Worm (Caenorhabditis elegans) whole organism, L3 larva: ENCODE measurements around the gene abl-1.
A peak's percentile ranks its signal among the peaks of the same experiment; 100 is the strongest.

Experiments
- ZK546.5 ChIP-seq: sonication (generic microtip); optimal IDR thresholded peaks from 2 replicates; lab custom pipeline; 2017; ENCODE audit warnings: missing biosample characterization, missing genetic modification characterization
- aly-2 ChIP-seq: fragments of 150-350 bp; optimal IDR thresholded peaks from 2 replicates; lab custom pipeline; 2014; ENCODE audit warnings: missing biosample characterization, missing genetic modification characterization
- ama-1 ChIP-seq: fragments of 150-350 bp; optimal IDR thresholded peaks from 2 replicates; lab custom pipeline; 2018
- ceh-16 ChIP-seq: sonication (generic microtip); optimal IDR thresholded peaks from 2 replicates; lab custom pipeline; 2017; ENCODE audit warnings: missing biosample characterization, missing genetic modification characterization
- ceh-28 ChIP-seq: fragments of 150-350 bp; optimal IDR thresholded peaks from 2 replicates; lab custom pipeline; 2014; ENCODE audit warnings: missing biosample characterization, missing genetic modification reagents, missing genetic modification characterization
- ceh-82 ChIP-seq: fragments of 150-350 bp; optimal IDR thresholded peaks from 2 replicates; lab custom pipeline; 2014; ENCODE audit warnings: missing biosample characterization, missing genetic modification characterization
- daf-12 ChIP-seq: fragments of 150-350 bp; optimal IDR thresholded peaks from 2 replicates; lab custom pipeline; 2014; ENCODE audit warnings: missing biosample characterization, missing genetic modification reagents, missing genetic modification characterization
- egl-27 ChIP-seq: sonication (generic microtip); optimal IDR thresholded peaks from 4 replicates; lab custom pipeline; 2017; ENCODE audit warnings: missing biosample characterization, missing genetic modification reagents, missing genetic modification characterization
- egl-5 ChIP-seq: fragments of 150-350 bp; optimal IDR thresholded peaks from 2 replicates; lab custom pipeline; 2017; ENCODE audit warnings: missing biosample characterization, missing genetic modification reagents, missing genetic modification characterization, inconsistent platforms
- elt-1 ChIP-seq: fragments of 150-350 bp; optimal IDR thresholded peaks from 2 replicates; lab custom pipeline; 2014; ENCODE audit warnings: missing biosample characterization, missing genetic modification characterization
- elt-2 ChIP-seq: sonication (generic microtip); optimal IDR thresholded peaks from 2 replicates; lab custom pipeline; 2016; ENCODE audit warnings: missing genetic modification reagents, mild to moderate bottlenecking, missing genetic modification characterization, missing compliant biosample characterization
- eor-1 ChIP-seq, 2 experiments: fragments of 150-350 bp; optimal IDR thresholded peaks; 2 replicates each; lab custom pipeline; 2014 to 2018; ENCODE audit warnings: missing biosample characterization in 2 of 2, missing genetic modification characterization in 2 of 2
- fkh-10 ChIP-seq: sonication (generic microtip); optimal IDR thresholded peaks from 2 replicates; lab custom pipeline; 2017; ENCODE audit warnings: missing biosample characterization, missing genetic modification reagents, missing genetic modification characterization
- fkh-2 ChIP-seq: fragments of 150-350 bp; optimal IDR thresholded peaks from 2 replicates; lab custom pipeline; 2014; ENCODE audit warnings: missing biosample characterization, missing genetic modification reagents, missing genetic modification characterization
- hmg-11 ChIP-seq: sonication (generic microtip); optimal IDR thresholded peaks from 2 replicates; lab custom pipeline; 2016; ENCODE audit warnings: missing genetic modification characterization, missing compliant biosample characterization
- jun-1 ChIP-seq: fragments of 150-350 bp; optimal IDR thresholded peaks from 2 replicates; lab custom pipeline; 2014; ENCODE audit warnings: missing biosample characterization, missing genetic modification reagents, missing genetic modification characterization
- lin-39 ChIP-seq: fragments of 150-350 bp; optimal IDR thresholded peaks from 2 replicates; lab custom pipeline; 2018; ENCODE audit warnings: missing biosample characterization, missing genetic modification reagents, missing genetic modification characterization
- lsy-12 ChIP-seq: sonication (generic microtip); optimal IDR thresholded peaks from 2 replicates; lab custom pipeline; 2016; ENCODE audit warnings: mild to moderate bottlenecking, missing genetic modification characterization, missing compliant biosample characterization
- mdl-1 ChIP-seq: fragments of 150-350 bp; optimal IDR thresholded peaks from 2 replicates; lab custom pipeline; 2014; ENCODE audit warnings: missing biosample characterization, missing genetic modification characterization
- mml-1 ChIP-seq: fragments of 150-350 bp; sonication (generic microtip); optimal IDR thresholded peaks from 3 replicates; lab custom pipeline; 2014; ENCODE audit warnings: missing biosample characterization, missing genetic modification characterization
- nfya-1 ChIP-seq: sonication (generic microtip); optimal IDR thresholded peaks from 2 replicates; lab custom pipeline; 2017; ENCODE audit warnings: missing genetic modification characterization, mild to moderate bottlenecking, missing compliant biosample characterization, antibody characterized with exemption, moderate library complexity; ENCODE audit not compliant: insufficient read depth
- nhr-11 ChIP-seq: fragments of 150-350 bp; optimal IDR thresholded peaks from 2 replicates; lab custom pipeline; 2014; ENCODE audit warnings: missing biosample characterization, missing genetic modification characterization
- nhr-12 ChIP-seq: fragments of 150-350 bp; optimal IDR thresholded peaks from 2 replicates; lab custom pipeline; 2014; ENCODE audit warnings: missing biosample characterization, missing genetic modification characterization
- nhr-23 ChIP-seq: fragments of 150-350 bp; optimal IDR thresholded peaks from 2 replicates; lab custom pipeline; 2014; ENCODE audit warnings: missing biosample characterization, missing genetic modification reagents, missing genetic modification characterization
- nhr-25 ChIP-seq: sonication (generic microtip); optimal IDR thresholded peaks from 2 replicates; lab custom pipeline; 2017; ENCODE audit warnings: missing biosample characterization, missing genetic modification characterization
- nhr-28 ChIP-seq: fragments of 150-350 bp; optimal IDR thresholded peaks from 2 replicates; lab custom pipeline; 2014; ENCODE audit warnings: missing biosample characterization, missing genetic modification characterization
- nhr-43 ChIP-seq: sonication (generic microtip); optimal IDR thresholded peaks from 2 replicates; lab custom pipeline; 2016; ENCODE audit warnings: mild to moderate bottlenecking, missing genetic modification characterization, missing compliant biosample characterization; ENCODE audit not compliant: poor library complexity, severe bottlenecking
- nhr-76 ChIP-seq: fragments of 150-350 bp; sonication (generic microtip); optimal IDR thresholded peaks from 5 replicates; lab custom pipeline; 2014; ENCODE audit warnings: missing biosample characterization, missing genetic modification characterization
- nhr-77 ChIP-seq: fragments of 150-350 bp; optimal IDR thresholded peaks from 2 replicates; lab custom pipeline; 2014; ENCODE audit warnings: missing biosample characterization, missing genetic modification characterization
- sea-2 ChIP-seq: fragments of 150-350 bp; sonication (generic microtip); optimal IDR thresholded peaks from 4 replicates; lab custom pipeline; 2014; ENCODE audit warnings: missing biosample characterization, missing genetic modification reagents, missing genetic modification characterization
- skn-1 ChIP-seq: fragments of 150-350 bp; optimal IDR thresholded peaks from 2 replicates; lab custom pipeline; 2014; ENCODE audit warnings: missing biosample characterization, missing genetic modification characterization
- snpc-4 ChIP-seq: fragments of 150-350 bp; optimal IDR thresholded peaks from 2 replicates; lab custom pipeline; 2014; ENCODE audit warnings: missing biosample characterization, missing genetic modification characterization
- tbx-2 ChIP-seq: sonication (generic microtip); optimal IDR thresholded peaks from 2 replicates; lab custom pipeline; 2016; ENCODE audit warnings: mild to moderate bottlenecking, missing genetic modification characterization, missing compliant biosample characterization
- unc-39 ChIP-seq: sonication (generic microtip); optimal IDR thresholded peaks from 4 replicates; lab custom pipeline; 2017; ENCODE audit warnings: missing biosample characterization, missing genetic modification characterization
- unc-62 ChIP-seq: fragments of 150-350 bp; sonication (generic microtip); optimal IDR thresholded peaks from 4 replicates; lab custom pipeline; 2014; ENCODE audit warnings: missing biosample characterization, missing genetic modification reagents, missing genetic modification characterization
- zag-1 ChIP-seq: fragments of 150-350 bp; optimal IDR thresholded peaks from 2 replicates; lab custom pipeline; 2014; ENCODE audit warnings: missing biosample characterization, missing genetic modification characterization
- ztf-4 ChIP-seq: fragments of 150-350 bp; optimal IDR thresholded peaks from 2 replicates; lab custom pipeline; 2014; ENCODE audit warnings: missing biosample characterization, missing genetic modification characterization

Gene abl-1

ce11 chrX:10594701-10595421 lies 29.1 kb downstream of the abl-1 start (continued):
- TF ChIP-seq nhr-12 (tag; lab: Kevin White, UChicago): no peak
- no peak for TF ChIP-seq nhr-28
- no peak for TF ChIP-seq elt-2
- TF ChIP-seq skn-1 (tag; lab: Kevin White, UChicago): no peak
- TF ChIP-seq elt-1 (tag; lab: Kevin White, UChicago): no peak
- no peak for TF ChIP-seq ztf-4 (tag; lab: Kevin White, UChicago)
- TF ChIP-seq tbx-2 (tag; lab: Kevin White, UChicago): no peak

ce11 chrX:10593756-10594376 lies 30.1 kb downstream of the abl-1 start:
- TF ChIP-seq ceh-28 (no peak), elt-2 (no peak), egl-5 (tag; lab: Kevin White, UChicago) (no peak), fkh-10 (GFP tag; lab: Kevin White, UChicago) (no peak), jun-1 (tag; lab: Kevin White, UChicago) (no peak), skn-1 (tag; lab: Kevin White, UChicago) (no peak), eor-1 (tag; optimal IDR thresholded peaks at IDR 0.05; lab: Kevin White, UChicago) (no peak), nhr-76 (tag; lab: Kevin White, UChicago) (no peak), mml-1 (tag; lab: Kevin White, UChicago) (no peak), unc-39 (tag; lab: Kevin White, UChicago) (no peak), aly-2 (tag; lab: Kevin White, UChicago) (no peak), fkh-2 (tag; lab: Kevin White, UChicago) (no peak), ama-1 (no peak), nhr-43 (tag; lab: Kevin White, UChicago) (peak; percentile 46), snpc-4 (tag; lab: Kevin White, UChicago) (no peak), nhr-28 (no peak), unc-62 (no peak), lsy-12 (tag; lab: Kevin White, UChicago) (no peak), ZK546.5 (tag; lab: Kevin White, UChicago) (no peak), ceh-82 (no peak), nhr-25 (no peak), lin-39 (peak; percentile 55), hmg-11 (tag; lab: Kevin White, UChicago) (no peak), elt-1 (tag; lab: Kevin White, UChicago) (no peak), nhr-23 (tag; lab: Kevin White, UChicago) (peak; percentile 71), egl-27 (tag; lab: Kevin White, UChicago) (no peak), sea-2 (GFP tag; lab: Kevin White, UChicago) (no peak), nhr-77 (tag; lab: Kevin White, UChicago) (no peak), daf-12 (no peak), nfya-1 (tag; lab: Kevin White, UChicago) (peak; percentile 30), mdl-1 (tag; lab: Kevin White, UChicago) (no peak), nhr-11 (no peak)

ce11 chrX:10593234-10593633 lies 30.8 kb downstream of the abl-1 start, which contains the start of gene sdn-1:
sdn-1 (minus strand) TSS chrX:10593334.
- no peak for TF ChIP-seq fkh-10 (GFP tag; lab: Kevin White, UChicago)

ce11 chrX:10591208-10591782 lies 32.7 kb downstream of the abl-1 start:
- TF ChIP-seq ceh-28: no peak
- TF ChIP-seq lin-39: peak; percentile 83
- no peak for TF ChIP-seq hmg-11 (tag; lab: Kevin White, UChicago)
- no peak for TF ChIP-seq egl-27 (tag; lab: Kevin White, UChicago)
- no peak for TF ChIP-seq zag-1
- no peak for TF ChIP-seq ztf-4 (tag; lab: Kevin White, UChicago)
- TF ChIP-seq ceh-16 (tag; lab: Kevin White, UChicago): no peak
